Worm (Caenorhabditis elegans) whole organism, L1 larva: Measurements from ENCODE around the gene prde-1.

Experiments used
- C16A3.4 ChIP-seq: fragments of 150-350 bp; optimal IDR thresholded peaks from 2 replicates; lab custom pipeline; 2014; ENCODE audit warnings: missing biosample characterization, missing genetic modification characterization
- C34B4.2 ChIP-seq: sonication (generic microtip); optimal IDR thresholded peaks from 2 replicates; lab custom pipeline; 2017; ENCODE audit warnings: mild to moderate bottlenecking, missing genetic modification characterization, missing compliant biosample characterization
- aha-1 ChIP-seq: fragments of 150-350 bp; optimal IDR thresholded peaks from 2 replicates; lab custom pipeline; 2014; ENCODE audit warnings: missing biosample characterization, missing genetic modification characterization
- alr-1 ChIP-seq: fragments of 200-800 bp; sonication (Bioruptor generic); optimal IDR thresholded peaks from 2 replicates; lab custom pipeline; 2018; ENCODE audit warnings: borderline replicate concordance, mild to moderate bottlenecking, missing genetic modification characterization, missing compliant biosample characterization
- aly-2 ChIP-seq: fragments of 150-350 bp; optimal IDR thresholded peaks from 2 replicates; lab custom pipeline; 2014; ENCODE audit warnings: missing biosample characterization, missing genetic modification characterization
- ama-1 ChIP-seq: fragments of 150-350 bp; optimal IDR thresholded peaks from 2 replicates; lab custom pipeline; 2014
- ceh-8 ChIP-seq: fragments of 200-800 bp; sonication (Bioruptor generic); optimal IDR thresholded peaks from 2 replicates; lab custom pipeline; 2018; ENCODE audit warnings: mild to moderate bottlenecking, missing genetic modification characterization, moderate library complexity, missing compliant biosample characterization
- dsc-1 ChIP-seq: sonication (generic microtip); optimal IDR thresholded peaks from 2 replicates; lab custom pipeline; 2016; ENCODE audit warnings: mild to moderate bottlenecking, missing genetic modification characterization, missing compliant biosample characterization
- efl-1 ChIP-seq, 4 experiments: fragments of 150-350 bp; optimal IDR thresholded peaks in 3 of 4; peaks in 1 of 4; 1 replicate in 1 of 4; 2 replicates in 3 of 4; lab custom pipeline; 2014; ENCODE audit warnings: missing biosample characterization in 2 of 4, missing genetic modification characterization in 2 of 4, missing genetic modification reagents in 2 of 4
- egl-13 ChIP-seq: sonication (generic microtip); optimal IDR thresholded peaks from 2 replicates; lab custom pipeline; 2016; ENCODE audit warnings: missing genotype, missing genetic modification reagents, missing genetic modification characterization, missing compliant biosample characterization
- elt-2 ChIP-seq: sonication (generic microtip); optimal IDR thresholded peaks from 2 replicates; lab custom pipeline; 2016; ENCODE audit warnings: missing genetic modification characterization, mild to moderate bottlenecking, inconsistent platforms, missing compliant biosample characterization, missing genetic modification reagents
- elt-3 ChIP-seq, 6 experiments: fragments of 150-350 bp in 1 of 6; sonication (generic microtip); optimal IDR thresholded peaks; 2 replicates each; lab custom pipeline; 2017 to 2018; ENCODE audit warnings: missing biosample characterization in 6 of 6, missing genetic modification characterization in 6 of 6, inconsistent platforms in 1 of 6
- fkh-4 ChIP-seq: sonication (generic microtip); optimal IDR thresholded peaks from 2 replicates; lab custom pipeline; 2016; ENCODE audit warnings: missing compliant biosample characterization, missing genetic modification characterization, borderline replicate concordance
- fos-1 ChIP-seq: fragments of 150-350 bp; optimal IDR thresholded peaks from 2 replicates; lab custom pipeline; 2014; ENCODE audit warnings: missing biosample characterization, missing genetic modification characterization
- grh-1 ChIP-seq: fragments of 200-800 bp; sonication (Bioruptor generic); IDR thresholded peaks from 2 replicates; pipeline ENCODE4 v1.3.6; 2022; ENCODE audit warnings: missing genetic modification reagents, missing genetic modification characterization, missing compliant biosample characterization
- hlh-4 ChIP-seq: sonication (generic microtip); optimal IDR thresholded peaks from 2 replicates; lab custom pipeline; 2016; ENCODE audit warnings: mild to moderate bottlenecking, missing genetic modification characterization, missing compliant biosample characterization
- irx-1 ChIP-seq: sonication (generic microtip); optimal IDR thresholded peaks from 2 replicates; lab custom pipeline; 2016; ENCODE audit warnings: missing genetic modification characterization, missing compliant biosample characterization
- jun-1 ChIP-seq: fragments of 150-350 bp; optimal IDR thresholded peaks from 2 replicates; lab custom pipeline; 2014; ENCODE audit warnings: missing biosample characterization, missing genetic modification reagents, missing genetic modification characterization
- lin-13 ChIP-seq: fragments of 150-350 bp; optimal IDR thresholded peaks from 2 replicates; lab custom pipeline; 2014; ENCODE audit warnings: missing biosample characterization, missing genetic modification reagents, missing genetic modification characterization
- lin-15B ChIP-seq: fragments of 150-350 bp; sonication (generic microtip); optimal IDR thresholded peaks from 3 replicates; lab custom pipeline; 2014; ENCODE audit warnings: missing biosample characterization, missing genetic modification characterization
- lin-35 ChIP-seq, 2 experiments: fragments of 150-350 bp; optimal IDR thresholded peaks; 2 replicates each; lab custom pipeline; 2014; ENCODE audit warnings: missing biosample characterization in 2 of 2, missing genetic modification characterization in 2 of 2, missing genetic modification reagents in 2 of 2
- lir-3 ChIP-seq: sonication (generic microtip); optimal IDR thresholded peaks from 2 replicates; lab custom pipeline; 2016; ENCODE audit warnings: mild to moderate bottlenecking, missing genetic modification characterization, moderate library complexity, missing compliant biosample characterization; ENCODE audit not compliant: poor library complexity
- mdl-1 ChIP-seq, 2 experiments: fragments of 150-350 bp; optimal IDR thresholded peaks; 2 replicates each; lab custom pipeline; 2014 to 2017; ENCODE audit warnings: missing biosample characterization in 2 of 2, missing genetic modification characterization in 2 of 2, inconsistent platforms in 1 of 2
- mef-2 ChIP-seq: fragments of 150-350 bp; optimal IDR thresholded peaks from 2 replicates; lab custom pipeline; 2014; ENCODE audit warnings: missing biosample characterization, missing genetic modification characterization
- nhr-12 ChIP-seq: sonication (generic microtip); optimal IDR thresholded peaks from 2 replicates; lab custom pipeline; 2017; ENCODE audit warnings: missing biosample characterization, missing genetic modification characterization
- nhr-20 ChIP-seq: sonication (generic microtip); optimal IDR thresholded peaks from 2 replicates; lab custom pipeline; 2016; ENCODE audit warnings: mild to moderate bottlenecking, missing genetic modification characterization, missing compliant biosample characterization
- nhr-237 ChIP-seq: fragments of 150-350 bp; optimal IDR thresholded peaks from 2 replicates; lab custom pipeline; 2014; ENCODE audit warnings: missing biosample characterization, missing genetic modification characterization
- nhr-28 ChIP-seq: fragments of 150-350 bp; optimal IDR thresholded peaks from 2 replicates; lab custom pipeline; 2014; ENCODE audit warnings: missing biosample characterization, missing genetic modification characterization
- nhr-47 ChIP-seq: sonication (generic microtip); optimal IDR thresholded peaks from 2 replicates; lab custom pipeline; 2016; ENCODE audit warnings: mild to moderate bottlenecking, missing genetic modification characterization, moderate library complexity, missing compliant biosample characterization
- nhr-76 ChIP-seq: sonication (generic microtip); optimal IDR thresholded peaks from 2 replicates; lab custom pipeline; 2017; ENCODE audit warnings: missing biosample characterization, missing genetic modification characterization
- nhr-84 ChIP-seq: sonication (generic microtip); optimal IDR thresholded peaks from 2 replicates; lab custom pipeline; 2017; ENCODE audit warnings: missing biosample characterization, missing genetic modification characterization
- nhr-85 ChIP-seq: sonication (generic microtip); peaks from one replicate; lab custom pipeline; 2016; ENCODE audit warnings: missing genetic modification characterization, inconsistent platforms, missing compliant biosample characterization
- rnt-1 ChIP-seq: sonication (generic microtip); optimal IDR thresholded peaks from 2 replicates; lab custom pipeline; 2016; ENCODE audit warnings: mild to moderate bottlenecking, missing genetic modification characterization, moderate library complexity, missing compliant biosample characterization
- snpc-4 ChIP-seq: fragments of 150-350 bp; optimal IDR thresholded peaks from 2 replicates; lab custom pipeline; 2014; ENCODE audit warnings: missing biosample characterization, missing genetic modification characterization
- snu-23 ChIP-seq: sonication (generic microtip); optimal IDR thresholded peaks from 2 replicates; lab custom pipeline; 2016; ENCODE audit warnings: missing genetic modification characterization, missing compliant biosample characterization
- sup-37 ChIP-seq: fragments of 200-800 bp; sonication (Bioruptor generic); optimal IDR thresholded peaks from 2 replicates; lab custom pipeline; 2018; ENCODE audit warnings: mild to moderate bottlenecking, missing genetic modification characterization, missing compliant biosample characterization
- unc-130 ChIP-seq: fragments of 150-350 bp; optimal IDR thresholded peaks from 2 replicates; lab custom pipeline; 2017; ENCODE audit warnings: missing biosample characterization, missing genetic modification characterization, inconsistent platforms
- unc-30 ChIP-seq: sonication (generic microtip); optimal IDR thresholded peaks from 2 replicates; lab custom pipeline; 2017; ENCODE audit warnings: missing biosample characterization, missing genetic modification characterization
- unc-62 ChIP-seq: fragments of 150-350 bp; optimal IDR thresholded peaks from 2 replicates; lab custom pipeline; 2014; ENCODE audit warnings: missing biosample characterization, missing genetic modification reagents, missing genetic modification characterization
- unc-86 ChIP-seq: sonication (generic microtip); optimal IDR thresholded peaks from 2 replicates; lab custom pipeline; 2016; ENCODE audit warnings: missing genetic modification characterization, missing compliant biosample characterization
- unc-98 ChIP-seq: fragments of 200-800 bp; sonication (Bioruptor generic); IDR thresholded peaks from 2 replicates; pipeline ENCODE4 v1.3.6; 2022; ENCODE audit warnings: missing genetic modification characterization, missing compliant biosample characterization
- vab-15 ChIP-seq: sonication (generic microtip); optimal IDR thresholded peaks from 2 replicates; lab custom pipeline; 2017; ENCODE audit warnings: missing genotype, mild to moderate bottlenecking, missing genetic modification characterization, missing compliant biosample characterization
- xbp-1 ChIP-seq: sonication (generic microtip); optimal IDR thresholded peaks from 2 replicates; lab custom pipeline; 2016; ENCODE audit warnings: missing genetic modification characterization, missing compliant biosample characterization

The prde-1 gene

ce11 chrV:15553869-15554268, 15.8 kb downstream of the prde-1 start (continued):
- TF ChIP-seq unc-62 (GFP tag; lab: Kevin White, UChicago) (no peak), nhr-76 (tag; lab: Kevin White, UChicago) (no peak), snpc-4 (tag; lab: Kevin White, UChicago) (no peak), ceh-8 (GFP tag; lab: Kevin White, UChicago) (no peak), C16A3.4 (tag; lab: Kevin White, UChicago) (peak; percentile 37), lir-3 (tag; lab: Kevin White, UChicago) (no peak), grh-1 (GFP tag; lab: Robert Waterston, UW) (no peak), ama-1 (lab: Kevin White, UChicago) (no peak), lin-35 (GFP tag; optimal IDR thresholded peaks at IDR 0.05; lab: Kevin White, UChicago) (peak in 1 of 2 experiments; percentile 70), C34B4.2 (tag; lab: Kevin White, UChicago) (no peak), sup-37 (no peak), xbp-1 (tag; lab: Kevin White, UChicago) (no peak), nhr-20 (tag; lab: Kevin White, UChicago) (peak; percentile 30), alr-1 (no peak), mdl-1 (tag; optimal IDR thresholded peaks at IDR 0.05; lab: Kevin White, UChicago) (peak in 1 of 2 experiments; percentile 12), egl-13 (tag; lab: Kevin White, UChicago) (no peak), aha-1 (tag; lab: Kevin White, UChicago) (no peak), nhr-85 (tag; lab: Kevin White, UChicago) (no peak), lin-13 (GFP tag; lab: Kevin White, UChicago) (no peak), dsc-1 (tag; lab: Kevin White, UChicago) (no peak), hlh-4 (tag; lab: Kevin White, UChicago) (no peak), rnt-1 (tag; lab: Kevin White, UChicago) (peak; percentile 12), lin-15B (tag; lab: Kevin White, UChicago) (no peak)

ce11 chrV:15559047-15559446, 21.0 kb downstream of the prde-1 start, which contains the start of gene acr-18:
Gene acr-18, minus strand, starts transcription at chrV:15559147.
- TF ChIP-seq efl-1 (optimal IDR thresholded peaks at IDR 0.05; lab: Kevin White, UChicago) (no peak), efl-1 (GFP tag; optimal IDR thresholded peaks at IDR 0.05 in 1 of 2; lab: Kevin White, UChicago) (peak in 1 of 2 experiments; percentile 33), nhr-12 (tag; lab: Kevin White, UChicago) (no peak), fos-1 (tag; lab: Kevin White, UChicago) (no peak), unc-86 (tag; lab: Kevin White, UChicago) (no peak), hlh-4 (tag; lab: Kevin White, UChicago) (no peak)
- TF ChIP-seq, all 84 proteins: peak for 1

ce11 chrV:15559729-15560128, 21.7 kb downstream of the prde-1 start:
- TF ChIP-seq lin-15B (tag; lab: Kevin White, UChicago) = no peak
- TF ChIP-seq efl-1 (optimal IDR thresholded peaks at IDR 0.05; lab: Kevin White, UChicago) = no peak
- TF ChIP-seq efl-1 (GFP tag; optimal IDR thresholded peaks at IDR 0.05 in 1 of 2; lab: Kevin White, UChicago) = peak in 1 of 2 experiments; percentile 51
- TF ChIP-seq ceh-8 (GFP tag; lab: Kevin White, UChicago) = no peak

- TF ChIP-seq nhr-237 (tag; lab: Kevin White, UChicago) (no peak), aly-2 (tag; lab: Kevin White, UChicago) (no peak), snu-23 (GFP tag; lab: Kevin White, UChicago) (no peak), nhr-84 (tag; lab: Kevin White, UChicago) (no peak), unc-130 (no peak), hlh-4 (tag; lab: Kevin White, UChicago) (no peak), nhr-28 (no peak), mef-2 (tag; lab: Kevin White, UChicago) (no peak), nhr-47 (no peak), elt-2 (tag; lab: Kevin White, UChicago) (no peak), fkh-4 (tag; lab: Kevin White, UChicago) (no peak), vab-15 (tag; lab: Kevin White, UChicago) (no peak), unc-86 (tag; lab: Kevin White, UChicago) (no peak), jun-1 (tag; lab: Kevin White, UChicago) (no peak), alr-1 (no peak), elt-3 (tag; optimal IDR thresholded peaks at IDR 0.05; lab: Kevin White, UChicago) (no peak), efl-1 (optimal IDR thresholded peaks at IDR 0.05; lab: Kevin White, UChicago) (no peak), efl-1 (GFP tag; optimal IDR thresholded peaks at IDR 0.05 in 1 of 2; lab: Kevin White, UChicago) (no peak), unc-98 (GFP tag; lab: Robert Waterston, UW) (no peak), unc-30 (tag; lab: Kevin White, UChicago) (no peak), irx-1 (tag; lab: Kevin White, UChicago) (no peak)
These were observed 24.5 kb downstream of the prde-1 start for ce11 chrV:15562541-15562940.
